Fruit fly (Drosophila melanogaster): Measurements from ENCODE around the gene rdgA.

rdgA gene

DNA sequence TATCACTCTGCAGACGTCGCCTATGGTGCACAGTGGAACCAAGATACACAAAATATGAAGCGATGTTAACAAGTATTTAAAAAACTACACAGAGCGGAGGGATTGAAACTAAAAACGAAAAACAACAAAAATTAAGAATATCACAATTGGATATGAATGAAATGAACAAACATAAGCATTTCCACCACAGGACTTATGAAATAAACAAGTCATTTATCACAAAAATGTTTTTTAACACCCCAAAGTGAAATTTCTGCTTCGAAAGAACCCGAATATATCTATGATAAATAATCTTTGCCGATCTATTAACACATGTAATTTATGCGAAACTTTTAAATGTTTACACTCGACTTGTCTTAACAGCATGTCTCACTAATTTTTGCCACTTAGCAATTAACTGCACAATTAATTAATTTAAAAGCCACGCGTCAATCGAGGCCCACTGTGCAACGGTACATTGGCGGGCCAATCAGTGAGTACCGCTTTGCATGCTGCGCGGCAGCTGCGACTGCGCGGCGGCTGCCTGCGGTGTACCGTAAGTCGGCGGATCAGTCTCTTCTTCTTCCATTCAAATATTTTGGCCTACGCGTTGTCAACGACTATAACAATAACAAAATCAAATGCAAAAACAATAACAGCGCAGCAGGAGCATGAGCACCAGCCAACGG is 135.1 kb downstream of the rdgA start (continued):
- peak in 1 of 2 experiments; percentile 64 for TF ChIP-seq tll (GFP tag; optimal IDR thresholded peaks at IDR 0.05)
- TF ChIP-seq CG31388 (GFP tag; optimal IDR thresholded peaks at IDR 0.05), result no peak
- peak; percentile 68 for TF ChIP-seq CG7839 (tag; optimal IDR thresholded peaks at IDR 0.05)
- TF ChIP-seq ro (GFP tag; IDR thresholded peaks at IDR 0.05), result no peak
- no peak for TF ChIP-seq emc (GFP tag; optimal IDR thresholded peaks at IDR 0.05)
- TF ChIP-seq CG17612 (GFP tag; IDR thresholded peaks at IDR 0.05), result no peak
- TF ChIP-seq br (optimal IDR thresholded peaks at IDR 0.05), result no peak
- TF ChIP-seq grn (GFP tag; optimal IDR thresholded peaks at IDR 0.05), result no peak
- TF ChIP-seq CG17829 (tag; optimal IDR thresholded peaks at IDR 0.05), result peak; percentile 56
- TF ChIP-seq CG3163 (GFP tag; optimal IDR thresholded peaks at IDR 0.05), result no peak
- TF ChIP-seq Sox102F (GFP tag; optimal IDR thresholded peaks at IDR 0.05), result peak; percentile 58
- TF ChIP-seq CG10979 (tag; optimal IDR thresholded peaks at IDR 0.05), result peak; percentile 73
- no peak for TF ChIP-seq Hey (tag; optimal IDR thresholded peaks at IDR 0.05)
- TF ChIP-seq nau (GFP tag; optimal IDR thresholded peaks at IDR 0.05), result no peak
- TF ChIP-seq ems (GFP tag; optimal IDR thresholded peaks at IDR 0.05), result peak; percentile 37
- peak; percentile 25; the same call in 1 of the 2 replicates for TF ChIP-seq Ada2b (GFP tag; IDR thresholded peaks at IDR 0.05)
- no peak for TF ChIP-seq MTF-1 (GFP tag; optimal IDR thresholded peaks at IDR 0.05; ENCODE audit: borderline replicate concordance)
- no peak for TF ChIP-seq fd64A (GFP tag; optimal IDR thresholded peaks at IDR 0.05)
- TF ChIP-seq CG18764 (GFP tag; optimal IDR thresholded peaks at IDR 0.05), result no peak
- no peak for TF ChIP-seq fru (optimal IDR thresholded peaks at IDR 0.05)
- TF ChIP-seq hbn (GFP tag; IDR thresholded peaks at IDR 0.05; ENCODE audit: partially characterized antibody), result no peak
- no peak for TF ChIP-seq D19B (GFP tag; optimal IDR thresholded peaks at IDR 0.05)
- peak; percentile 68 for TF ChIP-seq CG30403 (GFP tag; optimal IDR thresholded peaks at IDR 0.05)
- TF ChIP-seq Jarid2 (GFP tag; optimal IDR thresholded peaks at IDR 0.05), result no peak
- TF ChIP-seq grau (tag; optimal IDR thresholded peaks at IDR 0.05), result peak; percentile 48
- peak; percentile 2 for TF ChIP-seq gcm (GFP tag; optimal IDR thresholded peaks at IDR 0.05)
- no peak for TF ChIP-seq CG33213 (GFP tag; optimal IDR thresholded peaks at IDR 0.05)
- TF ChIP-seq dysf (GFP tag; IDR thresholded peaks at IDR 0.05), result peak; percentile 57; the same call in 2 of the 3 replicates
- TF ChIP-seq Hand (GFP tag; optimal IDR thresholded peaks at IDR 0.05), result no peak
- no peak for TF ChIP-seq HHEX (GFP tag; optimal IDR thresholded peaks at IDR 0.05)
- TF ChIP-seq CG10209 (GFP tag; optimal IDR thresholded peaks at IDR 0.05), result peak; percentile 64
- no peak for TF ChIP-seq p53 (GFP tag; optimal IDR thresholded peaks at IDR 0.05)
- peak in 1 of 2 experiments; percentile 61 for TF ChIP-seq Eip74EF (GFP tag; optimal IDR thresholded peaks at IDR 0.05)
- TF ChIP-seq Atf3 (GFP tag; optimal IDR thresholded peaks at IDR 0.05), result peak; percentile 20
- no peak for TF ChIP-seq mirr (GFP tag; optimal IDR thresholded peaks at IDR 0.05)
- TF ChIP-seq ash1 (GFP tag; optimal IDR thresholded peaks at IDR 0.05), result no peak
- peak; percentile 85 for TF ChIP-seq CG18262 (tag; optimal IDR thresholded peaks at IDR 0.05)
- no peak for TF ChIP-seq dati (GFP tag; IDR thresholded peaks at IDR 0.05)
- no peak for TF ChIP-seq CG9817 (tag; optimal IDR thresholded peaks at IDR 0.05)
- peak; percentile 50 for TF ChIP-seq slp2 (GFP tag; optimal IDR thresholded peaks at IDR 0.05)
- no peak for TF ChIP-seq CG14441 (GFP tag; IDR thresholded peaks at IDR 0.05)
- no peak for TF ChIP-seq CG30020 (tag; optimal IDR thresholded peaks at IDR 0.05)
- no peak for TF ChIP-seq HmgD (GFP tag; optimal IDR thresholded peaks at IDR 0.05)
- TF ChIP-seq CG7357 (GFP tag; IDR thresholded peaks at IDR 0.05), result no peak
- peak; percentile 20 for TF ChIP-seq CG1603 (tag; optimal IDR thresholded peaks at IDR 0.05)
- no peak for TF ChIP-seq ap (GFP tag; IDR thresholded peaks at IDR 0.05)
- TF ChIP-seq CG13123 (GFP tag; optimal IDR thresholded peaks at IDR 0.05), result no peak
- TF ChIP-seq CG6791 (GFP tag; IDR thresholded peaks at IDR 0.05; ENCODE audit: partially characterized antibody), result 0 out of 3 replicates have a peak, but pooled peaks have one; percentile 34
- TF ChIP-seq fd3F (GFP tag; optimal IDR thresholded peaks at IDR 0.05), result no peak
- no peak for TF ChIP-seq nom (GFP tag; optimal IDR thresholded peaks at IDR 0.05)

All from whole organism, embryonic.